Worm (Caenorhabditis elegans): ENCODE measurements around the gene dpy-7.

ce11 chrX:7575939-7576338 lies 38.3 kb upstream of the dpy-7 start:
- no peak for TF ChIP-seq W03F9.2 (tag; optimal IDR thresholded peaks at IDR 0.05)
- TF ChIP-seq him-1 (tag; optimal IDR thresholded peaks at IDR 0.05): no peak
- no peak for TF ChIP-seq dao-5 (tag; optimal IDR thresholded peaks at IDR 0.05)
